Fruit fly (Drosophila melanogaster) whole organism, prepupa: Measurements from ENCODE around the gene CG3156.

ENCODE experiments used
- CG6276 ChIP-seq: fragments of 200-800 bp; sonication (Bioruptor generic); optimal IDR thresholded peaks from 2 replicates; lab custom pipeline; 2017; ENCODE audit warnings: missing biosample characterization, mild to moderate bottlenecking, missing genetic modification characterization
- Sox15 ChIP-seq: fragments of 200-800 bp; sonication (Bioruptor generic); optimal IDR thresholded peaks from 3 replicates; lab custom pipeline; 2016; ENCODE audit warnings: missing biosample characterization, missing genetic modification characterization
- achi ChIP-seq: fragments of 200-800 bp; sonication (Bioruptor generic); optimal IDR thresholded peaks from 3 replicates; lab custom pipeline; 2016; ENCODE audit warnings: missing biosample characterization, missing genetic modification characterization
- topi ChIP-seq: fragments of 200-800 bp; sonication (Bioruptor generic); optimal IDR thresholded peaks from 3 replicates; lab custom pipeline; 2016; ENCODE audit warnings: missing biosample characterization, missing genetic modification characterization

DNA sequence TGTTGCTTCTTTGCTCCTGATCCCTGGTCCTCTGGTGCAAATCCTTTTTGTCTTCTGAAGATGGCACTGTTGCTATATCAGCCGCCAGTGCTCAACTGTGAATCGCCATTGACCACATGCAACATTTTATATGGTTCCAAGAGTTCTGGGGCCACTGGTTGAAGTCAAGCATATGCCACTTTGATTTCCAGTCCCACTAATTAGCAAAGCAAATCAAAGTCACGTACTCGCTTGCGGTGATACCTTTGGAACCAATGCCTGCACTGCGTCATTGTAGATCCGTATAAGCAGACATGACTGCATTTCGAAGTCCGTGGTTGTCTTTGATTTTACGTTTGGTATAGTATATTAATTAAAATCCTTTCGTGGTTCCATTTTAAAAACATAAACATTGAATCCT, 18.4 kb upstream of the CG3156 start, which contains the start of gene Cyp4g1:
- TF ChIP-seq Sox15 (GFP tag; lab: Kevin White, UChicago) (no peak), topi (GFP tag; lab: Kevin White, UChicago) (no peak), CG6276 (GFP tag; lab: Kevin White, UChicago) (no peak), achi (no peak)
